Fruit fly (Drosophila melanogaster) Kc167 (cell line): ENCODE measurements around the gene CG6724.

Experiments used
- Myc ChIP-seq: fragments of >200 bp; optimal IDR thresholded peaks from 2 replicates; lab custom pipeline; 2017; ENCODE audit warnings: missing external identifiers
- Sin3A ChIP-seq: fragments of >200 bp; optimal IDR thresholded peaks from 2 replicates; lab custom pipeline; 2018; ENCODE audit warnings: missing external identifiers
- h ChIP-seq: fragments of >200 bp; optimal IDR thresholded peaks from 3 replicates; lab custom pipeline; 2018; ENCODE audit warnings: missing external identifiers
- insv ChIP-seq: fragments of >200 bp; optimal IDR thresholded peaks from 3 replicates; lab custom pipeline; 2018; ENCODE audit warnings: missing external identifiers
- psq ChIP-seq: fragments of >200 bp; optimal IDR thresholded peaks from 2 replicates; lab custom pipeline; 2017; ENCODE audit warnings: missing external identifiers
- ttk ChIP-seq: sonication (Bioruptor generic); optimal IDR thresholded peaks from 2 replicates; lab custom pipeline; 2017; ENCODE audit warnings: missing external identifiers

dm6 chr2L:10732343-10732808 lies 37.4 kb downstream of the CG6724 start, which contains the start of the genes EMC3 and Dpy-30L1:
- TF ChIP-seq insv (lab: Kevin White, UChicago): no peak
- TF ChIP-seq ttk (lab: Kevin White, UChicago): no peak
- TF ChIP-seq Myc: no peak
- TF ChIP-seq Sin3A: no peak
- no peak for TF ChIP-seq psq (lab: Kevin White, UChicago)
- TF ChIP-seq h (lab: Kevin White, UChicago): no peak
